Fruit fly (Drosophila melanogaster): Measurements from ENCODE around the gene CG31924.

DNA sequence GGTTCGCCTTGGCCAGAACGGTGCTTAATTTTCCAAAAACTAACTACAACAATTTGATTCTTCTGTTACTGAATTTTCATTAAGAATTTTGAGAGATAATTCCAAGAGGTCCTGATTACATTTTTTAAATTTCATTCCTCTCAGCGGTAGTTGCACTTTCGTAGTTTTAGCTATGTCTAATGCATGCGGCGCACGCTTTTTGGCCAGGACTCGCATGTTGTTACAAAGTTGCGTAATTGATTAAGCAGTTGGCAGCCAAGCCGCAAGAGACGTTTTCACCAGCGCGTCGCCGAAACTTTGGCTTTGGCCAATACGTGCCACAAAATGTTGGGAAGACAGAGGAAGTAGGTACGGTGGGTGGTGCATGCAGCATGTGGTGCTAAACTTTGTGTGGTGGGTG, 1.1 kb upstream of the CG31924 start, which contains the start of gene CG5565:
- TF ChIP-seq CG8478 (optimal IDR thresholded peaks at IDR 0.05) (no peak), EcR (GFP tag; optimal IDR thresholded peaks at IDR 0.05) (no peak), usp (GFP tag; optimal IDR thresholded peaks at IDR 0.05) (no peak), Dll (optimal IDR thresholded peaks at IDR 0.05) (no peak), psq (optimal IDR thresholded peaks at IDR 0.05) (no peak), pan (optimal IDR thresholded peaks at IDR 0.05) (no peak)
